Worm (Caenorhabditis elegans) whole organism, mixed stage, embryonic: ENCODE measurements around the gene cdk-12.

ENCODE experiments used
- M03D4.4 ChIP-seq: sonication (generic microtip); optimal IDR thresholded peaks from 2 replicates; lab custom pipeline; 2017; ENCODE audit warnings: mild to moderate bottlenecking, missing genetic modification characterization, missing compliant biosample characterization
- bed-3 ChIP-seq: fragments of 200-800 bp; sonication (Bioruptor generic); optimal IDR thresholded peaks from 3 replicates; lab custom pipeline; 2018; ENCODE audit warnings: mild to moderate bottlenecking, missing genetic modification characterization, moderate library complexity, missing compliant biosample characterization
- blmp-1 ChIP-seq: fragments of 150-350 bp; optimal IDR thresholded peaks from 2 replicates; lab custom pipeline; 2014; ENCODE audit warnings: missing biosample characterization, missing genetic modification characterization
- ceh-39 ChIP-seq: fragments of 150-350 bp; optimal IDR thresholded peaks from 2 replicates; lab custom pipeline; 2014; ENCODE audit warnings: missing biosample characterization, missing genetic modification characterization
- ceh-83 ChIP-seq: fragments of 200-800 bp; sonication (Bioruptor generic); optimal IDR thresholded peaks from 2 replicates; lab custom pipeline; 2018; ENCODE audit warnings: mild to moderate bottlenecking, missing genetic modification characterization, missing compliant biosample characterization
- cnd-1 ChIP-seq: fragments of 200-800 bp; sonication (Bioruptor generic); optimal IDR thresholded peaks from 2 replicates; lab custom pipeline; 2018; ENCODE audit warnings: mild to moderate bottlenecking, missing genetic modification characterization, missing compliant biosample characterization
- elt-1 ChIP-seq: sonication (generic microtip); optimal IDR thresholded peaks from 2 replicates; lab custom pipeline; 2017; ENCODE audit warnings: missing genetic modification characterization, mild to moderate bottlenecking, missing compliant biosample characterization, antibody characterized with exemption, moderate library complexity, borderline replicate concordance; ENCODE audit not compliant: insufficient read depth
- elt-3 ChIP-seq: fragments of 150-350 bp; optimal IDR thresholded peaks from 2 replicates; lab custom pipeline; 2014; ENCODE audit warnings: missing biosample characterization, missing genetic modification characterization
- ham-2 ChIP-seq: fragments of 200-800 bp; sonication (Bioruptor generic); optimal IDR thresholded peaks from 2 replicates; lab custom pipeline; 2018; ENCODE audit warnings: mild to moderate bottlenecking, missing genetic modification characterization, missing compliant biosample characterization
- hlh-1 ChIP-seq: fragments of 150-350 bp; optimal IDR thresholded peaks from 2 replicates; lab custom pipeline; 2014; ENCODE audit warnings: missing biosample characterization, missing genetic modification reagents, missing genetic modification characterization
- lin-13 ChIP-seq: fragments of 150-350 bp; optimal IDR thresholded peaks from 2 replicates; lab custom pipeline; 2014; ENCODE audit warnings: missing biosample characterization, missing genetic modification characterization
- lin-32 ChIP-seq: fragments of 200-800 bp; sonication (Bioruptor generic); optimal IDR thresholded peaks from 2 replicates; lab custom pipeline; 2018; ENCODE audit warnings: mild to moderate bottlenecking, missing genetic modification characterization, missing compliant biosample characterization
- mab-5 ChIP-seq: fragments of 150-350 bp; optimal IDR thresholded peaks from 2 replicates; lab custom pipeline; 2014; ENCODE audit warnings: missing biosample characterization, missing genetic modification characterization
- mep-1 ChIP-seq: fragments of 150-350 bp; optimal IDR thresholded peaks from 2 replicates; lab custom pipeline; 2017; ENCODE audit warnings: missing biosample characterization, missing genetic modification reagents, missing genetic modification characterization, inconsistent platforms
- mls-2 ChIP-seq: sonication (generic microtip); optimal IDR thresholded peaks from 2 replicates; lab custom pipeline; 2016; ENCODE audit warnings: mild to moderate bottlenecking, missing genetic modification characterization, moderate library complexity, missing compliant biosample characterization
- nhr-2 ChIP-seq: fragments of 150-350 bp; optimal IDR thresholded peaks from 2 replicates; lab custom pipeline; 2014; ENCODE audit warnings: missing biosample characterization, missing genetic modification characterization
- nhr-237 ChIP-seq: fragments of 150-350 bp; optimal IDR thresholded peaks from 2 replicates; lab custom pipeline; 2014; ENCODE audit warnings: missing biosample characterization, missing genetic modification characterization
- nhr-28 ChIP-seq: fragments of 150-350 bp; optimal IDR thresholded peaks from 2 replicates; lab custom pipeline; 2014; ENCODE audit warnings: missing biosample characterization, missing genetic modification characterization
- nhr-76 ChIP-seq: sonication (generic microtip); optimal IDR thresholded peaks from 2 replicates; lab custom pipeline; 2017; ENCODE audit warnings: missing biosample characterization, missing genetic modification characterization
- pha-4 ChIP-seq: fragments of 150-350 bp; optimal IDR thresholded peaks from 2 replicates; lab custom pipeline; 2018; ENCODE audit warnings: missing biosample characterization, missing genetic modification reagents, missing genetic modification characterization
- snpc-4 ChIP-seq: fragments of 150-350 bp; optimal IDR thresholded peaks from 2 replicates; lab custom pipeline; 2014; ENCODE audit warnings: missing biosample characterization, missing genetic modification characterization
- sptf-1 ChIP-seq: sonication (generic microtip); optimal IDR thresholded peaks from 2 replicates; lab custom pipeline; 2017; ENCODE audit warnings: mild to moderate bottlenecking, missing genetic modification characterization, moderate library complexity, missing compliant biosample characterization
- tbx-8 ChIP-seq: fragments of 200-800 bp; sonication (Bioruptor generic); optimal IDR thresholded peaks from 2 replicates; lab custom pipeline; 2018; ENCODE audit warnings: mild to moderate bottlenecking, missing genetic modification characterization, moderate library complexity, missing compliant biosample characterization
- unc-120 ChIP-seq: sonication (generic microtip); optimal IDR thresholded peaks from 2 replicates; lab custom pipeline; 2017; ENCODE audit warnings: missing genetic modification characterization, missing compliant biosample characterization; ENCODE audit not compliant: poor library complexity, severe bottlenecking
- unc-39 ChIP-seq: fragments of 150-350 bp; optimal IDR thresholded peaks from 2 replicates; lab custom pipeline; 2014; ENCODE audit warnings: missing biosample characterization, missing genetic modification characterization
- unc-62 ChIP-seq: fragments of 150-350 bp; optimal IDR thresholded peaks from 2 replicates; lab custom pipeline; 2014; ENCODE audit warnings: missing biosample characterization, missing genetic modification reagents, missing genetic modification characterization
- zip-8 ChIP-seq: fragments of 150-350 bp; optimal IDR thresholded peaks from 2 replicates; lab custom pipeline; 2014; ENCODE audit warnings: missing biosample characterization, missing genetic modification characterization
- ztf-11 ChIP-seq: fragments of 150-350 bp; optimal IDR thresholded peaks from 2 replicates; lab custom pipeline; 2014; ENCODE audit warnings: missing biosample characterization, missing genetic modification characterization

cdk-12 gene

ce11 chrIII:4293108-4293507, 39.7 kb upstream of the cdk-12 start, which contains the start of gene R10E4.6:
Gene R10E4.6, plus strand, starts transcription at chrIII:4293408.
- TF ChIP-seq nhr-28 (tag; lab: Kevin White, UChicago) (no peak), snpc-4 (tag; lab: Kevin White, UChicago) (no peak), zip-8 (tag; lab: Kevin White, UChicago) (peak; percentile 88), unc-39 (tag; lab: Kevin White, UChicago) (no peak), pha-4 (no peak)

ce11 chrIII:4294153-4294862, 38.5 kb upstream of the cdk-12 start, which contains the start of the genes nth-1 and R10E4.7:
Gene nth-1, minus strand, starts transcription at chrIII:4294253.
Gene R10E4.7, plus strand, starts transcription at chrIII:4294812.
- TF ChIP-seq elt-3 (tag; lab: Kevin White, UChicago) (no peak), nhr-237 (no peak), tbx-8 (no peak), snpc-4 (tag; lab: Kevin White, UChicago) (no peak), unc-39 (tag; lab: Kevin White, UChicago) (no peak), hlh-1 (tag; lab: Kevin White, UChicago) (no peak), unc-62 (GFP tag; lab: Kevin White, UChicago) (no peak)

ce11 chrIII:4300989-4301498, 31.7 kb upstream of the cdk-12 start, which contains the start of gene R10E4.11:
Gene R10E4.11, minus strand, starts transcription at chrIII:4301039.
- TF ChIP-seq M03D4.4 (tag; lab: Kevin White, UChicago) (no peak), ceh-39 (peak; percentile 13), blmp-1 (tag; lab: Kevin White, UChicago) (no peak), pha-4 (no peak)

- TF ChIP-seq lin-32 (GFP tag; lab: Kevin White, UChicago) (no peak), blmp-1 (tag; lab: Kevin White, UChicago) (no peak), ham-2 (GFP tag; lab: Kevin White, UChicago) (no peak), sptf-1 (tag; lab: Kevin White, UChicago) (no peak), mab-5 (tag; lab: Kevin White, UChicago) (no peak), nhr-28 (tag; lab: Kevin White, UChicago) (no peak), pha-4 (no peak), mep-1 (tag; lab: Kevin White, UChicago) (no peak), mls-2 (tag; lab: Kevin White, UChicago) (no peak), ceh-39 (no peak), zip-8 (tag; lab: Kevin White, UChicago) (no peak), nhr-2 (no peak)
Observed at ce11 chrIII:4302293-4302692, 30.5 kb upstream of the cdk-12 start, which contains the start of gene R10E4.9. Gene R10E4.9, minus strand, starts transcription at chrIII:4302393.

- TF ChIP-seq snpc-4 (tag; lab: Kevin White, UChicago) (no peak), cnd-1 (tag; lab: Kevin White, UChicago) (no peak), unc-120 (tag; lab: Kevin White, UChicago) (no peak), blmp-1 (tag; lab: Kevin White, UChicago) (no peak), tbx-8 (no peak)
Observed at ce11 chrIII:4302780-4303179, 30.0 kb upstream of the cdk-12 start.

- no peak for TF ChIP-seq unc-39 (tag; lab: Kevin White, UChicago)
- no peak for TF ChIP-seq bed-3 (GFP tag; lab: Kevin White, UChicago)
- TF ChIP-seq hlh-1 (tag; lab: Kevin White, UChicago), result no peak
- no peak for TF ChIP-seq tbx-8
- TF ChIP-seq snpc-4 (tag; lab: Kevin White, UChicago), result no peak
- TF ChIP-seq lin-13 (tag; lab: Kevin White, UChicago), result no peak
- TF ChIP-seq ceh-83 (GFP tag; lab: Kevin White, UChicago), result no peak
- no peak for TF ChIP-seq nhr-76 (tag; lab: Kevin White, UChicago)
- TF ChIP-seq blmp-1 (tag; lab: Kevin White, UChicago), result no peak
- no peak for TF ChIP-seq elt-1 (tag; lab: Kevin White, UChicago)
- TF ChIP-seq nhr-28 (tag; lab: Kevin White, UChicago), result no peak
- no peak for TF ChIP-seq unc-120 (tag; lab: Kevin White, UChicago)
- TF ChIP-seq nhr-237, result no peak
- TF ChIP-seq pha-4, result no peak
- no peak for TF ChIP-seq lin-32 (GFP tag; lab: Kevin White, UChicago)
- no peak for TF ChIP-seq elt-3 (tag; lab: Kevin White, UChicago)
- TF ChIP-seq ztf-11 (tag; lab: Kevin White, UChicago), result no peak
- TF ChIP-seq unc-62 (GFP tag; lab: Kevin White, UChicago), result no peak
Observed at ce11 chrIII:4309303-4309702, 23.5 kb upstream of the cdk-12 start.
